Fruit fly (Drosophila melanogaster): ENCODE data around the gene Mat89Ba.

Gene Mat89Ba

DNA sequence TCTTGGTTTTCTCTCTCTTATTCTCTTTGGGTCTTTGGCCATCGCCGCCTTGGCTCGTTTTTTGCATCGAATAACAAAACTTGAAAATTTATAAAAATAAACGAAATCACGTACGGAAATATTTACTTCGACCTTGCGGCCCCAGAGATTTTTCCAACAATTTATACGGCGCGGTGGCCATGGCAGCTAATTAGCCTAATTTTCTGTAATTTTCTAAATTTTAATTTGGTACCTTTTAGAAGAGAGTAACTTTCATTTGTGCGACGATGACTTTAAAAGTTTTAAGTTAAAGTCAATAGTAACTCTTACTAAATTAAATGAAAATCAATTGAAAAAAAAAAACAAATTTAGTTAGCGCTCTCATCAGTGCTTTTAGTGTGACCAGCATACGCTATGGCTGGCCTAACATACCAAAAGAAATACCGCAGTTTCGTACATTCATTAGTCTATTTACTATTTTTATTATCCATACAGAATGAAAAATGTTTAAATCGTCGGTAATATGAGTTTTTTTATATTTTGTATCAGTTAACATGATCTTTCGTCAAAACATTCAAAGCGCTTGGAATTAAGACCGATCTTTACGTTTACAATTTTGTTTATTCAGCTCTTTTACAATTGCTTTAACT is 1.4 kb upstream of the Mat89Ba start:
- TF ChIP-seq ftz-f1 (GFP tag; optimal IDR thresholded peaks at IDR 0.05) (peak; percentile 29), pzg (GFP tag; optimal IDR thresholded peaks at IDR 0.05) (peak; percentile 25), CG8765 (GFP tag; IDR thresholded peaks at IDR 0.05) (no peak), gfzf (GFP tag; optimal IDR thresholded peaks at IDR 0.05) (peak; percentile 64), tio (GFP tag; optimal IDR thresholded peaks at IDR 0.05) (no peak), CG2199 (GFP tag; IDR thresholded peaks at IDR 0.05) (0 out of 3 replicates have a peak, but pooled peaks have one; percentile 54), yki (optimal IDR thresholded peaks at IDR 0.05) (no peak), zen (tag; optimal IDR thresholded peaks at IDR 0.05) (peak; percentile 2), danr (GFP tag; IDR thresholded peaks at IDR 0.05) (no peak), Fer1 (GFP tag; optimal IDR thresholded peaks at IDR 0.05) (peak; percentile 14), jing (GFP tag; optimal IDR thresholded peaks at IDR 0.05) (no peak), CG8478 (optimal IDR thresholded peaks at IDR 0.05) (no peak), Med (GFP tag) (peak; percentile 76), Dp (GFP tag; optimal IDR thresholded peaks at IDR 0.05) (peak; percentile 19), vvl (GFP tag; IDR thresholded peaks at IDR 0.05) (no peak), CG11398 (GFP tag; optimal IDR thresholded peaks at IDR 0.05) (no peak), CG10267 (tag; optimal IDR thresholded peaks at IDR 0.05) (peak; percentile 12), E2f2 (GFP tag; IDR thresholded peaks at IDR 0.05) (peak; percentile 51), Vsx1 (GFP tag; optimal IDR thresholded peaks at IDR 0.05) (peak; percentile 64), Trl (optimal IDR thresholded peaks at IDR 0.05) (no peak), Trl (GFP tag; optimal IDR thresholded peaks at IDR 0.05) (peak; percentile 18), HLH3B (GFP tag; IDR thresholded peaks at IDR 0.05) (no peak), insv (GFP tag; optimal IDR thresholded peaks at IDR 0.05) (no peak), Oli (tag; optimal IDR thresholded peaks at IDR 0.05) (no peak), stwl (tag; optimal IDR thresholded peaks at IDR 0.05) (peak; percentile 53), CG12659 (GFP tag; optimal IDR thresholded peaks at IDR 0.05) (peak; percentile 33), CG9797 (GFP tag; optimal IDR thresholded peaks at IDR 0.05) (peak; percentile 43), CG13287 (GFP tag; IDR thresholded peaks at IDR 0.05; ENCODE audit: partially characterized antibody) (0 out of 2 replicates have a peak, but pooled peaks have one; percentile 11), ind (GFP tag; optimal IDR thresholded peaks at IDR 0.05) (no peak), Dek (tag; optimal IDR thresholded peaks at IDR 0.05) (peak; percentile 34)

DNA sequence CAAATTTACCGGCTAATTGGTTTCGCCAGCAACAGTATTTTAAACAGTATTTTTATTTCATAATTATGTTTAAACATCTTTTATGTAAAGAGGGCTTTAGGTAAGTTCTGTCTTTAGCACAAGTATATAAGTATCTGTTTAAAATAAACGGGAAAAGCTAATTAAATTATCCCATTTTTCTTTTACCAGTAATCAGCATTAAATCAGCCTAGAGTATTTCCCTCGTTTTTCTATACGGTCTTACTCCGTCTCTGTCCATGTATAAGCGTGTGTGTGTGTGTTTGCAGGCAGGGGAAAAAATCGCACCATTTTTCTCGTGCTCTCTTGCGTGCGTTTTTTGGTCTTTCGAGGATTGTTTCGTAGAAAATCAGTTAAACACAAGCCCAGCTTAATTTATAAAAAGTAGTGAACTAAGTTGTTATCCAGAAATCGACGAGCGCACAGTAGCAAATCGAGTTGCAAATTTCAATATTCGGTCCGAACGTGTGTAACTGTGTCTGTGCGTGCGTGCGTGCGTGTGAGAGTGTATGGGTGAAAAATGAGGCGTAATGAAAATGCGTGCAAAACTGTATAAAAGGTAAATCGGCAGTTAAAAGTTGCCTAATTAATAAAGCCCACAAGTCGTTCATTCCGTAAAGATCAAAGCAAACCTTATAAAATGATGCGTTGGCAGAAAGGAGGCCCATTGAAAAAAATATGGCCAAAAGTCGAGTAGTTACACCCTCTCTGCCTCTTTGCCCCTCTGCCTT is 713 bp upstream of the Mat89Ba start:
- TF ChIP-seq HHEX (GFP tag; optimal IDR thresholded peaks at IDR 0.05), result no peak
- peak; percentile 73 to 89 for TF ChIP-seq Trl (optimal IDR thresholded peaks at IDR 0.05)
- TF ChIP-seq Trl (GFP tag; optimal IDR thresholded peaks at IDR 0.05), result no peak
- peak; percentile 10 for TF ChIP-seq CG12659 (GFP tag; optimal IDR thresholded peaks at IDR 0.05)
- TF ChIP-seq pfk (GFP tag; optimal IDR thresholded peaks at IDR 0.05), result no peak
- peak; percentile 24 for TF ChIP-seq stwl (tag; optimal IDR thresholded peaks at IDR 0.05)
- TF ChIP-seq Opbp (GFP tag; IDR thresholded peaks at IDR 0.05; ENCODE audit: partially characterized antibody), result 0 out of 3 replicates have a peak, but pooled peaks have one; percentile 25
- 0 out of 2 replicates have a peak, but pooled peaks have one; percentile 45 for TF ChIP-seq tna (GFP tag; IDR thresholded peaks at IDR 0.05; ENCODE audit: partially characterized antibody)
- no peak for TF ChIP-seq ewg (GFP tag; optimal IDR thresholded peaks at IDR 0.05)
- no peak for TF ChIP-seq crp (GFP tag; optimal IDR thresholded peaks at IDR 0.05)
- no peak for TF ChIP-seq tup (GFP tag; optimal IDR thresholded peaks at IDR 0.05)
- peak; percentile 3 for TF ChIP-seq CG3281 (GFP tag; optimal IDR thresholded peaks at IDR 0.05)
- TF ChIP-seq pzg (GFP tag; optimal IDR thresholded peaks at IDR 0.05), result peak; percentile 21
- no peak; the same call in 1 of the 2 replicates for TF ChIP-seq amos (GFP tag; IDR thresholded peaks at IDR 0.05; ENCODE audit: partially characterized antibody)
- TF ChIP-seq Jarid2 (GFP tag; optimal IDR thresholded peaks at IDR 0.05), result peak; percentile 42
- TF ChIP-seq cg (GFP tag; optimal IDR thresholded peaks at IDR 0.05), result peak; percentile 95
- peak; percentile 4 for TF ChIP-seq HmgZ (tag; optimal IDR thresholded peaks at IDR 0.05)
- TF ChIP-seq Vsx1 (GFP tag; optimal IDR thresholded peaks at IDR 0.05), result peak; percentile 35
- no peak for TF ChIP-seq CG33557 (GFP tag; optimal IDR thresholded peaks at IDR 0.05)
- no peak for TF ChIP-seq Dad (GFP tag; optimal IDR thresholded peaks at IDR 0.05)
- no peak for TF ChIP-seq Sox100B (GFP tag; optimal IDR thresholded peaks at IDR 0.05)
- TF ChIP-seq CG6654 (GFP tag; optimal IDR thresholded peaks at IDR 0.05), result peak; percentile 73
- TF ChIP-seq CG1792 (GFP tag; optimal IDR thresholded peaks at IDR 0.05), result no peak
